Fruit fly (Drosophila melanogaster) ovary, adult (tissue): ENCODE results near the gene CG14418.

ENCODE experiments used
- CG17801 ChIP-seq: fragments of 200-800 bp; optimal IDR thresholded peaks from 2 replicates; lab custom pipeline; 2019; ENCODE audit warnings: missing biosample characterization, mild to moderate bottlenecking, missing genetic modification characterization, moderate library complexity; ENCODE audit not compliant: partially characterized antibody

The CG14418 gene

DNA sequence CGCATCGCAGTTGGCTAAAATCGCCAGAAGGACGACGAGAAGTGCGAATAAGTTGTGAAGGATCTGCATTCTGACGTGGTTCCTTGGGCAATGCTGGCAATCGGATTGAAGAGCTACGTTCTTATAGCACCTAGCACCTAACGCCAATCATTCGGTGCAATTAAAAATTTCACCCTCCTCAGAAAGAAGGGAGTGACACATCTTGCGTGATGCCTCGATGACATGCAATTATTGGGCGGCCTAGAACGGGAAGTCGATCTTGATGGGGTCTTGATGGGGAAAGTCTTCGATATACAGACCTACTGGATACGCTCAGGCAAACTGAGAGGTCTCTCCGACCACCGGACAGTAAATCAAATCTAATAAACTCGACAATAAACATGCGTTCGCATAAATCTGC lies 10.7 kb downstream of the CG14418 start, which contains the start of gene CG14416:
Gene CG14416, minus strand, starts transcription at position 101 of the 400 bp plus-strand sequence.
- no peak for TF ChIP-seq CG17801 (GFP tag; lab: Kevin White, UChicago)

DNA sequence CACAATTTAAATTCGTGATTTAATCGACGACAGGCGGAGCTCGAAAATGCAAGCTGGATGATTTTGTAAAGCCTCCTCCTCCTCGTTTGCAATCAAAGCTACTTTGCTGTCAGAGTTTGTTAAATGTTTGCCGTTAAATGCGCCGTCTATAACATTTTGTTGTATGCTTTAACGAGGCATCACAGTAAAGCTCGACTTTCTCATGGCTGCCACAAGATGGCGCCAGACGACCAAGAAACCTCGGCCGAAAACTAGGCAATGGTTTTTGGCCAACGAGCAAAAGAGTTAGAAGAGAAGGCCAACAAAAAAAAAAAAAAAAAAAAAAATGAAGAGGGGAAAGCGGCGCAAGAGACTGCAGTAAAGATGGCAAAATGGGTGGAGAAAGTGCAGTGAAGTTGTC lies 14.0 kb downstream of the CG14418 start:
- no peak for TF ChIP-seq CG17801 (GFP tag; lab: Kevin White, UChicago)

DNA sequence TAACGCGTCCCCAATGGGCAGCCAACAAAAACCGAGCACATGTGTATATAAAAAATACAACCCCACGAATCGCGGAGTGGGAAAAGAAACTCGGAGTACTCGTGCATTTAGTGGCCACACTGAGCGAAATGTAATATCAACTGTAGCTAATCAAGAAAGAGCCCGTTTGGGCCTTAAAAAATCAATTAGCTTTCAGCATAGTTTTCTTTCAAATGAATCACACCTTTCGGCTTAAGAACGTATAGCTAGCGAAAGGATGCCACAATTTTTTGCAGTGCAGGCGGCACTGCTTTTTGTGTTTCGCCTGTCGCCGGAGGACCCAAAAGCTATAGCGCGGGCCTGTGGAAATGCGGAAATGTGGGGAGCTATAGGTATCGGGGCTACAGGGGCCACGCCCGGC lies 22.5 kb downstream of the CG14418 start:
- no peak for TF ChIP-seq CG17801 (GFP tag; lab: Kevin White, UChicago)
